Fruit fly (Drosophila melanogaster) Kc167 (cell line): Measurements from ENCODE around the gene Naa40.

Experiments used
- Myc ChIP-seq: fragments of >200 bp; optimal IDR thresholded peaks from 2 replicates; lab custom pipeline; 2017; ENCODE audit warnings: missing external identifiers
- h ChIP-seq: fragments of >200 bp; optimal IDR thresholded peaks from 3 replicates; lab custom pipeline; 2018; ENCODE audit warnings: missing external identifiers
- insv ChIP-seq: fragments of >200 bp; optimal IDR thresholded peaks from 3 replicates; lab custom pipeline; 2018; ENCODE audit warnings: missing external identifiers
- psq ChIP-seq: fragments of >200 bp; optimal IDR thresholded peaks from 2 replicates; lab custom pipeline; 2017; ENCODE audit warnings: missing external identifiers
- ttk ChIP-seq: sonication (Bioruptor generic); optimal IDR thresholded peaks from 2 replicates; lab custom pipeline; 2017; ENCODE audit warnings: missing external identifiers

dm6 chr3R:29758129-29758733 is 33.5 kb upstream of the Naa40 start:
- TF ChIP-seq h (lab: Kevin White, UChicago) (no peak), insv (lab: Kevin White, UChicago) (no peak), psq (no peak), Myc (lab: Kevin White, UChicago) (no peak), ttk (lab: Kevin White, UChicago) (no peak)
